Fruit fly (Drosophila melanogaster) whole organism, embryonic: ENCODE data around the gene CG33332.

Experiments used
- CG10147 ChIP-seq: fragments of 200-800 bp; sonication (Bioruptor generic); optimal IDR thresholded peaks from 2 replicates; lab custom pipeline; 2019; ENCODE audit warnings: missing biosample characterization, mild to moderate bottlenecking, missing genetic modification characterization, moderate library complexity
- CG11695 ChIP-seq: fragments of 200-800 bp; sonication (Bioruptor generic); IDR thresholded peaks from 3 replicates; pipeline ENCODE4 v1.3.6; 2022; ENCODE audit warnings: missing biosample characterization, missing genetic modification characterization
- CG12219 ChIP-seq: fragments of 200-800 bp; sonication (Bioruptor generic); optimal IDR thresholded peaks from 3 replicates; lab custom pipeline; 2018; ENCODE audit warnings: missing biosample characterization, mild to moderate bottlenecking, missing genetic modification characterization
- CG12769 ChIP-seq: fragments of 200-800 bp; sonication (Bioruptor generic); optimal IDR thresholded peaks from 2 replicates; lab custom pipeline; 2019; ENCODE audit warnings: missing biosample characterization, mild to moderate bottlenecking, missing genetic modification characterization, moderate library complexity
- CG13296 ChIP-seq: fragments of 200-800 bp; sonication (Bioruptor generic); optimal IDR thresholded peaks from 3 replicates; lab custom pipeline; 2018; ENCODE audit warnings: missing biosample characterization, mild to moderate bottlenecking, missing genetic modification characterization
- CG17359 ChIP-seq: fragments of 200-800 bp; sonication (Bioruptor generic); optimal IDR thresholded peaks from 3 replicates; lab custom pipeline; 2018; ENCODE audit warnings: missing biosample characterization, mild to moderate bottlenecking, missing genetic modification characterization, moderate library complexity
- CG1832 ChIP-seq: fragments of 200-800 bp; sonication (Bioruptor generic); optimal IDR thresholded peaks from 2 replicates; lab custom pipeline; 2017; ENCODE audit warnings: missing biosample characterization, mild to moderate bottlenecking, missing genetic modification characterization, inconsistent platforms
- CG2120 ChIP-seq: fragments of 200-800 bp; sonication (Bioruptor generic); optimal IDR thresholded peaks from 3 replicates; lab custom pipeline; 2016; ENCODE audit warnings: missing biosample characterization, missing genetic modification characterization
- CG2678 ChIP-seq: fragments of 200-800 bp; sonication (Bioruptor generic); optimal IDR thresholded peaks from 3 replicates; lab custom pipeline; 2019; ENCODE audit warnings: missing biosample characterization, mild to moderate bottlenecking, missing genetic modification characterization, moderate library complexity
- CG34422 ChIP-seq: fragments of 200-800 bp; sonication (Bioruptor generic); IDR thresholded peaks from 3 replicates; pipeline ENCODE4 v1.3.6; 2022; ENCODE audit warnings: missing biosample characterization, missing genetic modification characterization
- CG4282 ChIP-seq: fragments of 200-800 bp; sonication (Bioruptor generic); optimal IDR thresholded peaks from 2 replicates; lab custom pipeline; 2016; ENCODE audit warnings: missing biosample characterization, missing genetic modification characterization
- CG4707 ChIP-seq: fragments of 200-800 bp; sonication (Bioruptor generic); optimal IDR thresholded peaks from 2 replicates; lab custom pipeline; 2018; ENCODE audit warnings: missing biosample characterization, mild to moderate bottlenecking, missing genetic modification characterization, moderate library complexity
- CG4820 ChIP-seq: fragments of 200-800 bp; sonication (Bioruptor generic); optimal IDR thresholded peaks from 3 replicates; lab custom pipeline; 2016; ENCODE audit warnings: missing biosample characterization, missing genetic modification characterization
- CG6654 ChIP-seq: fragments of 200-800 bp; sonication (Bioruptor generic); optimal IDR thresholded peaks from 2 replicates; lab custom pipeline; 2017; ENCODE audit warnings: missing biosample characterization, mild to moderate bottlenecking, missing genetic modification characterization
- CG6813 ChIP-seq: fragments of 200-800 bp; sonication (Bioruptor generic); optimal IDR thresholded peaks from 2 replicates; lab custom pipeline; 2017; ENCODE audit warnings: missing biosample characterization, missing genetic modification characterization, mild to moderate bottlenecking, moderate library complexity, missing genetic modification reagents
- CG7556 ChIP-seq: fragments of 200-800 bp; sonication (Bioruptor generic); optimal IDR thresholded peaks from 2 replicates; lab custom pipeline; 2017; ENCODE audit warnings: missing biosample characterization, mild to moderate bottlenecking, missing genetic modification characterization
- CG8089 ChIP-seq: fragments of 200-800 bp; sonication (Bioruptor generic); optimal IDR thresholded peaks from 3 replicates; lab custom pipeline; 2016; ENCODE audit warnings: missing biosample characterization, missing genetic modification characterization
- CG9817 ChIP-seq: fragments of 200-800 bp; sonication (Bioruptor generic); optimal IDR thresholded peaks from 2 replicates; lab custom pipeline; 2018; ENCODE audit warnings: missing biosample characterization, mild to moderate bottlenecking, missing genetic modification characterization, moderate library complexity
- CkIIα-i1 ChIP-seq: fragments of 200-800 bp; sonication (Bioruptor generic); IDR thresholded peaks from 2 replicates; pipeline ENCODE4 v1.3.6; 2022; ENCODE audit warnings: missing biosample characterization, missing genetic modification characterization
- D19B ChIP-seq: fragments of 200-800 bp; sonication (Bioruptor generic); optimal IDR thresholded peaks from 2 replicates; lab custom pipeline; 2017; ENCODE audit warnings: missing biosample characterization, mild to moderate bottlenecking, missing genetic modification characterization
- Dfd ChIP-seq, 2 experiments: fragments of >200 bp; optimal IDR thresholded peaks; 2 replicates each; lab custom pipeline; 2017; ENCODE audit warnings: missing biosample characterization in 2 of 2, missing genetic modification characterization in 2 of 2
- ERR ChIP-seq: fragments of 200-800 bp; sonication (Bioruptor generic); optimal IDR thresholded peaks from 2 replicates; lab custom pipeline; 2016; ENCODE audit warnings: missing biosample characterization, missing genetic modification characterization
- Fer1 ChIP-seq: fragments of 200-800 bp; sonication (Bioruptor generic); optimal IDR thresholded peaks from 2 replicates; lab custom pipeline; 2017; ENCODE audit warnings: missing biosample characterization, mild to moderate bottlenecking, missing genetic modification characterization
- Hand ChIP-seq: fragments of 200-800 bp; sonication (Bioruptor generic); optimal IDR thresholded peaks from 2 replicates; lab custom pipeline; 2017; ENCODE audit warnings: mild to moderate bottlenecking, missing biosample characterization, missing genetic modification reagents, missing genetic modification characterization
- Hr51 ChIP-seq, 2 experiments: fragments of 200-800 bp; sonication (Bioruptor generic); optimal IDR thresholded peaks; 2 replicates in 1 of 2; 3 replicates in 1 of 2; lab custom pipeline; 2016 to 2018; ENCODE audit warnings: missing biosample characterization in 2 of 2, missing genetic modification characterization in 2 of 2, mild to moderate bottlenecking in 1 of 2, moderate library complexity in 1 of 2
- Hsf ChIP-seq: fragments of 200-800 bp; sonication (Bioruptor generic); optimal IDR thresholded peaks from 3 replicates; lab custom pipeline; 2016; ENCODE audit warnings: missing biosample characterization, missing genetic modification characterization
- Pdp1 ChIP-seq, 2 experiments: fragments of 200-800 bp; sonication (Bioruptor generic); optimal IDR thresholded peaks; 3 replicates each; lab custom pipeline; 2016; ENCODE audit warnings: missing biosample characterization in 2 of 2, missing genetic modification characterization in 2 of 2, mild to moderate bottlenecking in 1 of 2, moderate library complexity in 1 of 2
- Taf1 ChIP-seq: fragments of 200-800 bp; sonication (Bioruptor generic); IDR thresholded peaks from 2 replicates; pipeline ENCODE4 v1.3.6; 2022; ENCODE audit warnings: missing biosample characterization, missing genetic modification characterization
- abd-A ChIP-seq: fragments of 200-800 bp; sonication (Bioruptor generic); optimal IDR thresholded peaks from 3 replicates; lab custom pipeline; 2019; ENCODE audit warnings: missing biosample characterization, mild to moderate bottlenecking, missing genetic modification characterization, moderate library complexity
- aop ChIP-seq: fragments of 200-800 bp; sonication (Bioruptor generic); IDR thresholded peaks from 2 replicates; pipeline ENCODE4 v1.3.6; 2022; ENCODE audit warnings: missing biosample characterization, missing genetic modification characterization
- ara ChIP-seq: fragments of 200-800 bp; sonication (Bioruptor generic); IDR thresholded peaks from 2 replicates; pipeline ENCODE4 v1.3.6; 2022; ENCODE audit warnings: missing biosample characterization, missing genetic modification characterization
- caup ChIP-seq: fragments of 200-800 bp; sonication (Bioruptor generic); optimal IDR thresholded peaks from 3 replicates; lab custom pipeline; 2017; ENCODE audit warnings: missing biosample characterization, mild to moderate bottlenecking, missing genetic modification characterization, moderate library complexity; ENCODE audit not compliant: severe bottlenecking
- dmrt99B ChIP-seq: fragments of 200-800 bp; sonication (Bioruptor generic); optimal IDR thresholded peaks from 2 replicates; lab custom pipeline; 2018; ENCODE audit warnings: missing biosample characterization, mild to moderate bottlenecking, missing genetic modification characterization, moderate library complexity
- eyg ChIP-seq: fragments of 200-800 bp; sonication (Bioruptor generic); optimal IDR thresholded peaks from 3 replicates; lab custom pipeline; 2016; ENCODE audit warnings: missing biosample characterization, missing genetic modification characterization
- fd3F ChIP-seq: fragments of 200-800 bp; sonication (Bioruptor generic); optimal IDR thresholded peaks from 2 replicates; lab custom pipeline; 2018; ENCODE audit warnings: missing biosample characterization, mild to moderate bottlenecking, missing genetic modification characterization, moderate library complexity
- gfzf ChIP-seq: fragments of 200-800 bp; sonication (Bioruptor generic); optimal IDR thresholded peaks from 2 replicates; lab custom pipeline; 2016; ENCODE audit warnings: missing biosample characterization, mild to moderate bottlenecking, missing genetic modification characterization, moderate library complexity
- gro ChIP-seq: fragments of 200-800 bp; sonication (Bioruptor generic); optimal IDR thresholded peaks from 2 replicates; lab custom pipeline; 2016; ENCODE audit warnings: missing biosample characterization, missing genetic modification characterization
- hbn ChIP-seq: fragments of 200-800 bp; sonication (Bioruptor generic); IDR thresholded peaks from 2 replicates; pipeline ENCODE4 v1.3.6; 2022; ENCODE audit warnings: missing biosample characterization, missing genetic modification characterization; ENCODE audit not compliant: partially characterized antibody
- klu ChIP-seq: fragments of 200-800 bp; sonication (Bioruptor generic); IDR thresholded peaks from 2 replicates; pipeline ENCODE4 v1.3.6; 2022; ENCODE audit warnings: missing biosample characterization, missing genetic modification characterization
- lola ChIP-seq, 3 experiments: fragments of >200 bp in 2 of 3; fragments of 200-800 bp in 1 of 3; sonication (Bioruptor generic) in 1 of 3; optimal IDR thresholded peaks; 2 replicates each; lab custom pipeline; 2017 to 2019; ENCODE audit warnings: missing biosample characterization in 3 of 3, missing genetic modification characterization in 3 of 3, mild to moderate bottlenecking in 1 of 3, moderate library complexity in 1 of 3
- pan ChIP-seq, 4 experiments: fragments of >200 bp in 3 of 4; fragments of 200-800 bp in 1 of 4; sonication (Bioruptor generic) in 1 of 4; optimal IDR thresholded peaks in 3 of 4; IDR thresholded peaks in 1 of 4; 2 replicates each; pipeline versions ENCODE4 v1.3.6 to Lab custom; 2017 to 2022; ENCODE audit warnings: missing biosample characterization in 2 of 4, missing genetic modification characterization in 2 of 4, mixed read lengths in 1 of 4
- pros ChIP-seq: fragments of 200-800 bp; sonication (Bioruptor generic); optimal IDR thresholded peaks from 3 replicates; lab custom pipeline; 2019; ENCODE audit warnings: missing biosample characterization, mild to moderate bottlenecking, missing genetic modification characterization, moderate library complexity
- ranshi ChIP-seq: fragments of 200-800 bp; sonication (Bioruptor generic); IDR thresholded peaks from 2 replicates; pipeline ENCODE4 v1.3.6; 2022; ENCODE audit warnings: missing biosample characterization, missing genetic modification characterization
- salm ChIP-seq: fragments of 200-800 bp; sonication (Bioruptor generic); optimal IDR thresholded peaks from 2 replicates; lab custom pipeline; 2018; ENCODE audit warnings: missing biosample characterization, mild to moderate bottlenecking, missing genetic modification characterization
- sd ChIP-seq: fragments of 200-800 bp; sonication (Bioruptor generic); optimal IDR thresholded peaks from 3 replicates; lab custom pipeline; 2018; ENCODE audit warnings: missing biosample characterization, mild to moderate bottlenecking, missing genetic modification characterization, moderate library complexity
- sens ChIP-seq: fragments of 200-800 bp; sonication (Bioruptor generic); peaks from one replicate; lab custom pipeline; 2016; ENCODE audit warnings: missing biosample characterization, missing genetic modification characterization
- tna ChIP-seq: fragments of 200-800 bp; sonication (Bioruptor generic); IDR thresholded peaks from 2 replicates; pipeline ENCODE4 v1.3.6; 2022; ENCODE audit warnings: missing biosample characterization, missing genetic modification characterization; ENCODE audit not compliant: partially characterized antibody
- tx ChIP-seq: fragments of 200-800 bp; sonication (Bioruptor generic); optimal IDR thresholded peaks from 2 replicates; lab custom pipeline; 2016; ENCODE audit warnings: missing biosample characterization, missing genetic modification characterization
- zf30C ChIP-seq: fragments of 200-800 bp; sonication (Bioruptor generic); optimal IDR thresholded peaks from 3 replicates; lab custom pipeline; 2018; ENCODE audit warnings: missing biosample characterization, mild to moderate bottlenecking, missing genetic modification characterization

The CG33332 gene

DNA sequence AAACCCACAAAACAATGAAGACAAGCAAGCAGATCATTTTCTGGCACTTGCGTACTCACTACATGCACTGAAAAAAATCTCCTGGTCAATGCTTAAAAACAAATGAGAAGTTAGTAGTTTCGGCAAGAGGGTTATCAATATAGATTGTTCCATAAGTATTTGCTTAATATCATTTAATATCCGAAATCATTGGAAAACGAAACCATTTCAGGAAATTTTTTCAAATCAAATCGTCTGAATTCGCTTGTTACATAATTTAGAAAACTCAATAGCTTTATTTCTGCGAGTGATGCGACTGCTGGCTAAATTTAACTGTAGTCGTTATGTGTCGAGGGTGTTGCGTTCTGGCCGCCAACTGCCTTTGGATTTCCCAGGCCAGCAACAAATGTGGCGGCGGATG is 8.1 kb upstream of the CG33332 start (continued):
- peak; percentile 45 for TF ChIP-seq CG2120 (GFP tag; lab: Kevin White, UChicago)
- TF ChIP-seq Dfd (GFP tag; optimal IDR thresholded peaks at IDR 0.05; lab: Kevin White, UChicago) = no peak
- no peak for TF ChIP-seq CG6654 (GFP tag; lab: Kevin White, UChicago)
- no peak for TF ChIP-seq tna (GFP tag; lab: Robert Waterston, UW)
- TF ChIP-seq CG10147 (GFP tag; lab: Kevin White, UChicago) = peak; percentile 34
- peak; percentile 70 for TF ChIP-seq abd-A (tag; lab: Kevin White, UChicago)
- TF ChIP-seq lola (GFP tag; optimal IDR thresholded peaks at IDR 0.05; lab: Kevin White, UChicago) = no peak
- peak; percentile 17 for TF ChIP-seq Hand
- no peak for TF ChIP-seq CG4820 (GFP tag; lab: Kevin White, UChicago)
- peak; percentile 54 for TF ChIP-seq CG2678 (tag; lab: Kevin White, UChicago)
- peak; percentile 9 to 57 for TF ChIP-seq Pdp1 (GFP tag; optimal IDR thresholded peaks at IDR 0.05; lab: Kevin White, UChicago)
- TF ChIP-seq Taf1 (GFP tag; lab: Robert Waterston, UW) = no peak
- no peak for TF ChIP-seq aop
- no peak for TF ChIP-seq CG1832 (GFP tag; lab: Kevin White, UChicago)
- no peak for TF ChIP-seq eyg (GFP tag; lab: Kevin White, UChicago)
- no peak for TF ChIP-seq CG4707
- peak; percentile 23 for TF ChIP-seq zf30C (GFP tag; lab: Kevin White, UChicago)
- no peak for TF ChIP-seq CG34422 (GFP tag; lab: Robert Waterston, UW)
- TF ChIP-seq CG11695 (GFP tag; lab: Robert Waterston, UW) = peak; percentile 18; the same call in 1 of the 3 replicates
- TF ChIP-seq CG6813 (GFP tag; lab: Kevin White, UChicago) = no peak
- no peak for TF ChIP-seq pan (optimal IDR thresholded peaks at IDR 0.05; lab: Kevin White, UChicago)
- no peak for TF ChIP-seq pan (GFP tag; optimal IDR thresholded peaks at IDR 0.05 in 1 of 2, IDR thresholded peaks at IDR 0.05 in 1 of 2)
- no peak for TF ChIP-seq CkIIα-i1 (GFP tag; lab: Robert Waterston, UW)
- no peak for TF ChIP-seq tx
- no peak for TF ChIP-seq CG8089 (GFP tag; lab: Kevin White, UChicago)
- no peak for TF ChIP-seq fd3F (GFP tag; lab: Kevin White, UChicago)
- peak; percentile 7 for TF ChIP-seq D19B
- TF ChIP-seq Fer1 = peak; percentile 38
- no peak for TF ChIP-seq pros (GFP tag; lab: Kevin White, UChicago)
- peak; percentile 31 for TF ChIP-seq CG7556 (GFP tag; lab: Kevin White, UChicago)
- no peak for TF ChIP-seq CG4282 (GFP tag; lab: Kevin White, UChicago)
- no peak for TF ChIP-seq CG12219
- TF ChIP-seq sens (GFP tag; lab: Kevin White, UChicago) = peak; percentile 63
- TF ChIP-seq sd (tag; lab: Kevin White, UChicago) = no peak
- no peak for TF ChIP-seq klu (GFP tag; lab: Robert Waterston, UW)
- no peak for TF ChIP-seq hbn
- TF ChIP-seq gro = peak; percentile 39
- TF ChIP-seq dmrt99B (tag; lab: Kevin White, UChicago) = peak; percentile 36
- TF ChIP-seq gfzf (GFP tag; lab: Kevin White, UChicago) = no peak
- peak; percentile 4 for TF ChIP-seq CG12769 (tag; lab: Kevin White, UChicago)
- no peak for TF ChIP-seq Hsf
- peak in 1 of 2 experiments; percentile 25 for TF ChIP-seq Hr51 (GFP tag; optimal IDR thresholded peaks at IDR 0.05; lab: Kevin White, UChicago)
- no peak for TF ChIP-seq ara (GFP tag; lab: Robert Waterston, UW)
- peak; percentile 2 for TF ChIP-seq CG9817 (tag; lab: Kevin White, UChicago)
- TF ChIP-seq CG17359 (tag; lab: Kevin White, UChicago) = peak; percentile 31
- no peak for TF ChIP-seq salm (tag; lab: Kevin White, UChicago)
- TF ChIP-seq ERR (GFP tag; lab: Kevin White, UChicago) = no peak
- peak; percentile 19 for TF ChIP-seq CG13296
- peak; percentile 8 for TF ChIP-seq caup
- peak; percentile 4; the same call in 1 of the 2 replicates for TF ChIP-seq ranshi (GFP tag; lab: Robert Waterston, UW)
